Fruit fly (Drosophila melanogaster) whole organism, embryonic: ENCODE results near the gene CG32280.

Experiments
- Abd-B ChIP-seq: fragments of 200-800 bp; sonication (Bioruptor generic); optimal IDR thresholded peaks from 2 replicates; lab custom pipeline; 2018; ENCODE audit warnings: missing biosample characterization, mild to moderate bottlenecking, missing genetic modification characterization, moderate library complexity
- Antp ChIP-seq: fragments of 200-800 bp; sonication (Bioruptor generic); optimal IDR thresholded peaks from 3 replicates; lab custom pipeline; 2016; ENCODE audit warnings: missing biosample characterization, missing genetic modification characterization
- CG12219 ChIP-seq: fragments of 200-800 bp; sonication (Bioruptor generic); optimal IDR thresholded peaks from 3 replicates; lab custom pipeline; 2018; ENCODE audit warnings: missing biosample characterization, mild to moderate bottlenecking, missing genetic modification characterization
- CG42726 ChIP-seq: fragments of 200-800 bp; sonication (Bioruptor generic); IDR thresholded peaks from 2 replicates; pipeline ENCODE4 v1.3.6; 2022; ENCODE audit warnings: missing biosample characterization, missing genetic modification characterization; ENCODE audit not compliant: partially characterized antibody
- Fer1 ChIP-seq: fragments of 200-800 bp; sonication (Bioruptor generic); optimal IDR thresholded peaks from 2 replicates; lab custom pipeline; 2017; ENCODE audit warnings: missing biosample characterization, mild to moderate bottlenecking, missing genetic modification characterization
- Sox102F ChIP-seq: fragments of 200-800 bp; sonication (Bioruptor generic); optimal IDR thresholded peaks from 2 replicates; lab custom pipeline; 2018; ENCODE audit warnings: missing biosample characterization, mild to moderate bottlenecking, missing genetic modification characterization, moderate library complexity
- corto ChIP-seq: fragments of 200-800 bp; sonication (Bioruptor generic); optimal IDR thresholded peaks from 2 replicates; lab custom pipeline; 2016; ENCODE audit warnings: missing biosample characterization, mild to moderate bottlenecking, missing genetic modification characterization, moderate library complexity
- org-1 ChIP-seq: fragments of 200-800 bp; sonication (Bioruptor generic); optimal IDR thresholded peaks from 2 replicates; lab custom pipeline; 2017; ENCODE audit warnings: missing biosample characterization, missing genetic modification characterization
- pho ChIP-seq: fragments of 200-800 bp; sonication (Bioruptor generic); optimal IDR thresholded peaks from 2 replicates; lab custom pipeline; 2016; ENCODE audit warnings: missing biosample characterization, missing genetic modification characterization
- usp ChIP-seq: fragments of >200 bp; optimal IDR thresholded peaks from 2 replicates; lab custom pipeline; 2017; ENCODE audit warnings: missing biosample characterization, missing genetic modification characterization

DNA sequence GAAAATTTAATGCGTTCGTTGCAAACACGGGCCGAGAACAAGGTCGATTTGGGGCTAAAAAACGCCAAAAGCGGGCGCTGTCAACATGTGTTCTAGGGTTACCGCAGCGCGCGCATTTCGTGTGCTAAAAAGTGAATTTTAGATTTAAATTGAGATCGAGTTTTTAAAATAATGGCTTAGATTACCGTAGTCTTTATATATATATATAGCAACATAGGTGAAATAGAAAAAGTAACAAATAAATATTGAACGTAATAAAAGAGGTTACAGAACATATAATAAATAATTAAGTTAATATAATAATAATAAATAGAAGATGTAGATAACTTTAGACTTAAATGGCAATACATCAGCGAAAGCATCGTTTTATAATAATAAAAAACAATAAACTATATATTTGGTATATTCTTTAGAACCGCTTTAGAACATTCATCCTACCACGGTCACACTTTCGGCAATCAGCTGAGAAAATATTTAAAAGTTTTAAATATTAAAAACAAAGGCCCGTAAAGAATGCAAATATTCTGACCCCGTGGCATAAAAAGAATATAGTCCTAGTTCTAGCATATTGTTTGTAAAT is 21.5 kb upstream of the CG32280 start, which contains the start of the genes CG11537 and Alg2:
- TF ChIP-seq Antp (GFP tag; lab: Kevin White, UChicago), result no peak
- TF ChIP-seq usp (GFP tag; lab: Kevin White, UChicago), result no peak
- TF ChIP-seq CG12219, result no peak
- TF ChIP-seq pho, result no peak
- no peak for TF ChIP-seq org-1 (GFP tag; lab: Kevin White, UChicago)
- TF ChIP-seq Fer1, result no peak
- TF ChIP-seq CG42726 (GFP tag; lab: Robert Waterston, UW), result no peak
- TF ChIP-seq Abd-B (GFP tag; lab: Kevin White, UChicago), result no peak
- no peak for TF ChIP-seq Sox102F (GFP tag; lab: Kevin White, UChicago)
- TF ChIP-seq corto (GFP tag; lab: Kevin White, UChicago), result no peak
